Fruit fly (Drosophila melanogaster): ENCODE results near the gene Tengl1.

The Tengl1 gene

dm6 chr2L:2198613-2199432, 41.6 kb downstream of the Tengl1 start:
- TF ChIP-seq EcR (GFP tag; optimal IDR thresholded peaks at IDR 0.05) (peak; percentile 65 to 90), pan (optimal IDR thresholded peaks at IDR 0.05) (no peak), CG8478 (optimal IDR thresholded peaks at IDR 0.05) (peak; percentile 21)

- TF ChIP-seq CG8478 (optimal IDR thresholded peaks at IDR 0.05) = no peak
- no peak for TF ChIP-seq pan (optimal IDR thresholded peaks at IDR 0.05)
- TF ChIP-seq psq (optimal IDR thresholded peaks at IDR 0.05) = no peak
- no peak for TF ChIP-seq Dll (optimal IDR thresholded peaks at IDR 0.05)
- TF ChIP-seq usp (GFP tag; optimal IDR thresholded peaks at IDR 0.05) = no peak
- no peak for TF ChIP-seq EcR (GFP tag; optimal IDR thresholded peaks at IDR 0.05)
Observed at dm6 chr2L:2198119-2198494, 42.3 kb downstream of the Tengl1 start.

dm6 chr2L:2197475-2198118, 42.8 kb downstream of the Tengl1 start, which contains the start of gene COX7AL2:
TSS of gene COX7AL2 (minus strand) at chr2L:2197912.
- TF ChIP-seq Dll (optimal IDR thresholded peaks at IDR 0.05) = no peak
- TF ChIP-seq psq (optimal IDR thresholded peaks at IDR 0.05) = no peak
- peak in 1 of 2 experiments; percentile 89 for TF ChIP-seq EcR (GFP tag; optimal IDR thresholded peaks at IDR 0.05)

DNA sequence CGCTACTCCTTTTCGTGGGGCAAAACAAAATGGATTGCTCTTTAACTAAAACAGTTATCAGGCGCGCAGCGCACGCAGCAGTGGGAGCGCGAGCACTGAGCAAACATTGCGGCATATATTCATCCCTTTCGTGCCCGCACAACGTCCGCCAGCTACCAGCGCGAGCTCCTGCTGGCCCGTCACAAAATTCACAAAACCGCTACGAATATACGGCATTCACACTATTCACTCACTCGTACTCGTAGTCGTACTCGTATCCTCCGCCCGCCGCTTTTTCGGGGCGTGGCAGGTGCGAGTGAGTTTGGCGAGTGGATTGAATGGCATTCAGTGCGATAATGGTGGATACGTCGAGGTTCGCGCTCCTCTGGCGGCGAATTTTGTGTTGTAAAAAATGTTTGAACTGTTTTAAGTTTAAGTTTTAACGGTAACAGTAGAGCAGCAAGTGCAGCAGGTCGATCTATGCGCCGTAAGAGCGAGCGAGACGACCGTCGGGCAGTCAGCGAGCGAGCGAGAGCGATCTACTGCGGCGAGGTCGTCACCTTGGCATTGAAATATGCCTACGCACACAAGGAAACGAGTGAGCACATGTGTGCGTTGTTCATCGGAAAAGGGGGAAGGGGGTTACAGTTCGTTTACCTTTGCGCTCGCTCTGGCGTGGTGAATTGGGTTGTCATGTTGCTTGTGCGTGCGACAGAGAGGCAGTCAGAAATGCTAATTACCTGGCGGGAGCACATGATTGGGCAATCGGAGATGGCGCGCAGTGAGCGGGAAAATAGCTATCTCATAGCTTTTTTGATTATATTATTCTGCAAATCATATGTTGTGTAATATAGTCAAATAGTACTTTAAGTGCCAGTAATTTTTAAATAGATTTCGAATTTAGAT, 43.6 kb downstream of the Tengl1 start:
- TF ChIP-seq pan (optimal IDR thresholded peaks at IDR 0.05) = no peak
- TF ChIP-seq CG8478 (optimal IDR thresholded peaks at IDR 0.05) = peak; percentile 33
- TF ChIP-seq Dll (optimal IDR thresholded peaks at IDR 0.05) = peak; percentile 87
- peak; percentile 100 for TF ChIP-seq EcR (GFP tag; optimal IDR thresholded peaks at IDR 0.05)
- TF ChIP-seq usp (GFP tag; optimal IDR thresholded peaks at IDR 0.05) = no peak

- no peak for TF ChIP-seq EcR (GFP tag; optimal IDR thresholded peaks at IDR 0.05)
- no peak for TF ChIP-seq usp (GFP tag; optimal IDR thresholded peaks at IDR 0.05)
- no peak for TF ChIP-seq pan (optimal IDR thresholded peaks at IDR 0.05)
- TF ChIP-seq CG8478 (optimal IDR thresholded peaks at IDR 0.05) = no peak
- TF ChIP-seq Dll (optimal IDR thresholded peaks at IDR 0.05) = no peak
- TF ChIP-seq psq (optimal IDR thresholded peaks at IDR 0.05) = no peak
Observed at dm6 chr2L:2195328-2195727, 45.1 kb downstream of the Tengl1 start.

dm6 chr2L:2194305-2194828, 46.0 kb downstream of the Tengl1 start:
- peak in 1 of 2 experiments; percentile 31 for TF ChIP-seq EcR (GFP tag; optimal IDR thresholded peaks at IDR 0.05)
- TF ChIP-seq psq (optimal IDR thresholded peaks at IDR 0.05) = no peak
- no peak for TF ChIP-seq usp (GFP tag; optimal IDR thresholded peaks at IDR 0.05)
- no peak for TF ChIP-seq CG8478 (optimal IDR thresholded peaks at IDR 0.05)

dm6 chr2L:2193357-2193780, 47.0 kb downstream of the Tengl1 start:
- TF ChIP-seq Dll (optimal IDR thresholded peaks at IDR 0.05) (peak; percentile 38), CG8478 (optimal IDR thresholded peaks at IDR 0.05) (peak; percentile 50), usp (GFP tag; optimal IDR thresholded peaks at IDR 0.05) (no peak), EcR (GFP tag; optimal IDR thresholded peaks at IDR 0.05) (peak; percentile 25 to 69), pan (optimal IDR thresholded peaks at IDR 0.05) (no peak), psq (optimal IDR thresholded peaks at IDR 0.05) (no peak)

DNA sequence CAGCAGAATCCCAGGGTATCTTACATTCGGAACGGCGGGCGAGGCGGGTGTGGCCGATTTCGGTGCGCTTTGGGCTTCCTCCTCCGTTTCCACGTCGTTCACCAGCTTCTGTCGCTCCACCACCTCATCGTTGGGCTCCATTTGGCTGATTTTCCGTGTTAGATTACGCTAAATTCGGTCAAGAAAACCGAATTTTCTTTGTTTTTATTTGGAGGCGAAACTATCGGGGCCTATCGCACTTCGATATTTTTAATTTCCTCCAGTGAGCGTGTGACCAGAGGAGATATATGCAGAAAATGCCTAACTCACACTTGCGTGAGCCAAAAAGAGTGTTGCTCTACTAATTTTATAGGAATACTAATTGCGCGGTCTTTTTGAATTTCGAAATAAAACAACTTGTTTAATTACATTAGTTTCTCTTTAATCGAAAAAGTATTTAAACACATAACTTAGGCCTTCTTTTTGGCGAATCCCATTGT, 48.2 kb downstream of the Tengl1 start, which contains the start of gene CG10874:
TSS of gene CG10874 (minus strand) at position 264 of the 479 bp plus-strand sequence.
- no peak for TF ChIP-seq usp (GFP tag; optimal IDR thresholded peaks at IDR 0.05)
- no peak for TF ChIP-seq EcR (GFP tag; optimal IDR thresholded peaks at IDR 0.05)
- no peak for TF ChIP-seq pan (optimal IDR thresholded peaks at IDR 0.05)
- no peak for TF ChIP-seq psq (optimal IDR thresholded peaks at IDR 0.05)
- TF ChIP-seq Dll (optimal IDR thresholded peaks at IDR 0.05) = no peak
- TF ChIP-seq CG8478 (optimal IDR thresholded peaks at IDR 0.05) = no peak

dm6 chr2L:2191404-2191803, 49.0 kb downstream of the Tengl1 start:
- TF ChIP-seq Dll (optimal IDR thresholded peaks at IDR 0.05) (no peak), pan (optimal IDR thresholded peaks at IDR 0.05) (no peak), EcR (GFP tag; optimal IDR thresholded peaks at IDR 0.05) (no peak), CG8478 (optimal IDR thresholded peaks at IDR 0.05) (no peak), usp (GFP tag; optimal IDR thresholded peaks at IDR 0.05) (no peak), psq (optimal IDR thresholded peaks at IDR 0.05) (no peak)

- TF ChIP-seq psq (optimal IDR thresholded peaks at IDR 0.05) = no peak
Observed at dm6 chr2L:2190684-2191083, 49.7 kb downstream of the Tengl1 start.

Measured in whole organism.